Worm (Caenorhabditis elegans) whole organism, late embryonic: ENCODE measurements around the gene Y55F3BR.11.

Experiments used
- C38D4.7 ChIP-seq: fragments of 200-800 bp; sonication (Bioruptor generic); optimal IDR thresholded peaks from 2 replicates; lab custom pipeline; 2018; ENCODE audit warnings: mild to moderate bottlenecking, missing genetic modification characterization, moderate library complexity, missing compliant biosample characterization
- K02D7.2 ChIP-seq: sonication (generic microtip); optimal IDR thresholded peaks from 2 replicates; lab custom pipeline; 2017; ENCODE audit warnings: mild to moderate bottlenecking, missing genetic modification characterization, missing compliant biosample characterization
- ama-1 ChIP-seq: fragments of 150-350 bp; optimal IDR thresholded peaks from 2 replicates; lab custom pipeline; 2014
- ceh-14 ChIP-seq: sonication (generic microtip); optimal IDR thresholded peaks from 2 replicates; lab custom pipeline; 2016; ENCODE audit warnings: missing genotype, missing genetic modification characterization, missing compliant biosample characterization
- ceh-2 ChIP-seq: sonication (generic microtip); optimal IDR thresholded peaks from 2 replicates; lab custom pipeline; 2016; ENCODE audit warnings: missing genotype, missing genetic modification characterization, missing compliant biosample characterization
- ceh-22 ChIP-seq: sonication (generic microtip); optimal IDR thresholded peaks from 2 replicates; lab custom pipeline; 2017; ENCODE audit warnings: missing biosample characterization, missing genetic modification characterization
- ceh-24 ChIP-seq: sonication (generic microtip); optimal IDR thresholded peaks from 2 replicates; lab custom pipeline; 2016; ENCODE audit warnings: mild to moderate bottlenecking, missing genetic modification characterization, missing compliant biosample characterization
- ceh-31 ChIP-seq: sonication (generic microtip); optimal IDR thresholded peaks from 2 replicates; lab custom pipeline; 2016; ENCODE audit warnings: missing genetic modification characterization, missing compliant biosample characterization
- ceh-45 ChIP-seq: fragments of 200-800 bp; sonication (Bioruptor generic); IDR thresholded peaks from 2 replicates; pipeline ENCODE4 v1.3.6; 2022; ENCODE audit warnings: missing genetic modification reagents, missing genetic modification characterization, missing compliant biosample characterization
- ceh-48 ChIP-seq: sonication (generic microtip); optimal IDR thresholded peaks from 2 replicates; lab custom pipeline; 2016; ENCODE audit warnings: missing genetic modification characterization, inconsistent platforms, missing compliant biosample characterization
- ceh-6 ChIP-seq: fragments of 200-800 bp; sonication (Bioruptor generic); optimal IDR thresholded peaks from 2 replicates; lab custom pipeline; 2018; ENCODE audit warnings: mild to moderate bottlenecking, missing genetic modification characterization, missing compliant biosample characterization
- dve-1 ChIP-seq: sonication (generic microtip); optimal IDR thresholded peaks from 2 replicates; lab custom pipeline; 2017; ENCODE audit warnings: antibody characterized with exemption, mild to moderate bottlenecking, missing genetic modification characterization, missing compliant biosample characterization
- elt-2 ChIP-seq: sonication (generic microtip); optimal IDR thresholded peaks from 2 replicates; lab custom pipeline; 2016; ENCODE audit warnings: missing genetic modification reagents, missing genetic modification characterization, missing compliant biosample characterization
- gmeb-2 ChIP-seq: sonication (generic microtip); optimal IDR thresholded peaks from 2 replicates; lab custom pipeline; 2016; ENCODE audit warnings: missing genetic modification characterization, inconsistent platforms, missing compliant biosample characterization
- hlh-15 ChIP-seq: sonication (generic microtip); optimal IDR thresholded peaks from 2 replicates; lab custom pipeline; 2016; ENCODE audit warnings: missing genetic modification characterization, missing compliant biosample characterization
- lin-11 ChIP-seq: fragments of 200-800 bp; sonication (Bioruptor generic); optimal IDR thresholded peaks from 2 replicates; lab custom pipeline; 2018; ENCODE audit warnings: mild to moderate bottlenecking, missing genetic modification characterization, missing compliant biosample characterization
- madf-2 ChIP-seq: sonication (generic microtip); optimal IDR thresholded peaks from 2 replicates; lab custom pipeline; 2017; ENCODE audit warnings: missing genetic modification characterization, missing compliant biosample characterization
- mec-3 ChIP-seq: sonication (generic microtip); optimal IDR thresholded peaks from 2 replicates; lab custom pipeline; 2016; ENCODE audit warnings: borderline replicate concordance, missing genetic modification characterization, missing compliant biosample characterization
- nfya-1 ChIP-seq: sonication (generic microtip); optimal IDR thresholded peaks from 2 replicates; lab custom pipeline; 2017; ENCODE audit warnings: missing genetic modification characterization, mild to moderate bottlenecking, missing compliant biosample characterization, antibody characterized with exemption, moderate library complexity
- nhr-11 ChIP-seq: fragments of 150-350 bp; optimal IDR thresholded peaks from 2 replicates; lab custom pipeline; 2014; ENCODE audit warnings: missing biosample characterization, missing genetic modification characterization
- npax-4 ChIP-seq: sonication (generic microtip); optimal IDR thresholded peaks from 2 replicates; lab custom pipeline; 2016; ENCODE audit warnings: missing genetic modification characterization, missing compliant biosample characterization
- odd-2 ChIP-seq: sonication (generic microtip); optimal IDR thresholded peaks from 2 replicates; lab custom pipeline; 2017; ENCODE audit warnings: antibody characterized with exemption, mild to moderate bottlenecking, missing genetic modification characterization, missing compliant biosample characterization
- pag-3 ChIP-seq: sonication (generic microtip); optimal IDR thresholded peaks from 2 replicates; lab custom pipeline; 2016; ENCODE audit warnings: missing compliant biosample characterization, missing genetic modification characterization, borderline replicate concordance
- pax-1 ChIP-seq: fragments of 150-350 bp; optimal IDR thresholded peaks from 2 replicates; lab custom pipeline; 2014; ENCODE audit warnings: missing biosample characterization, missing genetic modification characterization
- pha-2 ChIP-seq: sonication (generic microtip); optimal IDR thresholded peaks from 2 replicates; lab custom pipeline; 2017; ENCODE audit warnings: mild to moderate bottlenecking, missing genetic modification characterization, missing compliant biosample characterization
- pqm-1 ChIP-seq: sonication (generic microtip); optimal IDR thresholded peaks from 2 replicates; lab custom pipeline; 2016; ENCODE audit warnings: missing genetic modification characterization, missing compliant biosample characterization
- sdc-2 ChIP-seq: sonication (generic microtip); optimal IDR thresholded peaks from 2 replicates; lab custom pipeline; 2016; ENCODE audit warnings: missing genotype, missing genetic modification characterization, missing compliant biosample characterization
- sox-4 ChIP-seq: sonication (generic microtip); optimal IDR thresholded peaks from 2 replicates; lab custom pipeline; 2017; ENCODE audit warnings: mild to moderate bottlenecking, missing genetic modification characterization, inconsistent platforms, missing compliant biosample characterization
- syd-9 ChIP-seq: sonication (generic microtip); optimal IDR thresholded peaks from 2 replicates; lab custom pipeline; 2016; ENCODE audit warnings: mild to moderate bottlenecking, missing genetic modification characterization, moderate library complexity, missing compliant biosample characterization
- tbx-2 ChIP-seq: sonication (generic microtip); optimal IDR thresholded peaks from 2 replicates; lab custom pipeline; 2016; ENCODE audit warnings: missing genetic modification characterization, missing compliant biosample characterization
- tbx-7 ChIP-seq: sonication (generic microtip); optimal IDR thresholded peaks from 2 replicates; lab custom pipeline; 2016; ENCODE audit warnings: missing genotype, missing genetic modification characterization, missing compliant biosample characterization
- ttx-3 ChIP-seq: sonication (generic microtip); optimal IDR thresholded peaks from 2 replicates; lab custom pipeline; 2016; ENCODE audit warnings: missing genetic modification reagents, missing genetic modification characterization, missing compliant biosample characterization
- unc-42 ChIP-seq: sonication (generic microtip); optimal IDR thresholded peaks from 2 replicates; lab custom pipeline; 2016; ENCODE audit warnings: missing genotype, missing genetic modification characterization, missing compliant biosample characterization
- unc-86 ChIP-seq: sonication (generic microtip); optimal IDR thresholded peaks from 2 replicates; lab custom pipeline; 2016; ENCODE audit warnings: missing genetic modification characterization, missing compliant biosample characterization
- zip-5 ChIP-seq: sonication (generic microtip); optimal IDR thresholded peaks from 2 replicates; lab custom pipeline; 2016; ENCODE audit warnings: missing genetic modification characterization, missing compliant biosample characterization
- ztf-16 ChIP-seq: sonication (generic microtip); optimal IDR thresholded peaks from 2 replicates; lab custom pipeline; 2017; ENCODE audit warnings: missing genetic modification characterization, missing compliant biosample characterization

The Y55F3BR.11 gene

DNA sequence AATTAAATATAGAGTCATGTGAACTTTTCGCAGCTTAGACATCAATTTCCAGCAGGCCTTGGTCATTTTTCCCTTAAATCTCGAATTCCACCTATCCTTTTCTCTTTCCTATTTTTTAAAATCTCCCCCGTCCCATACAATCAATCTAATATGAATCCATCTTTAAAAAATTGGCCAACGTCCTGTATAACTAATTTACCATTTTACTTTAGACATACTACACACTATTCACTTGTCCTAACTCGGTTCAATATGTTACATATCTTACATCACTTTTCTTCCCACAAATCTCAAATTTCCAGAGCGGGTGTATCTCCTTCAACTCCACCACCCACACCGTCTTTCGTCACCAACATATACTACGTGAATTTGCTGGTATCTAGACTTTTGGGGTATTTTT lies 9.8 kb upstream of the Y55F3BR.11 start, which contains the start of gene lgc-33:
Gene lgc-33 (plus strand): TSS at position 301 of the 400 bp plus-strand sequence.
- TF ChIP-seq nhr-11 (no peak), pqm-1 (tag; lab: Kevin White, UChicago) (no peak), ttx-3 (no peak), ceh-31 (tag; lab: Kevin White, UChicago) (no peak), gmeb-2 (tag; lab: Kevin White, UChicago) (no peak), ceh-45 (GFP tag; lab: Robert Waterston, UW) (no peak), npax-4 (no peak), ceh-22 (tag; lab: Kevin White, UChicago) (no peak), ceh-24 (tag; lab: Kevin White, UChicago) (no peak), nfya-1 (tag; lab: Kevin White, UChicago) (no peak), pax-1 (tag; lab: Kevin White, UChicago) (no peak), madf-2 (tag; lab: Kevin White, UChicago) (no peak), unc-42 (tag; lab: Kevin White, UChicago) (no peak), C38D4.7 (GFP tag; lab: Kevin White, UChicago) (no peak), mec-3 (no peak), lin-11 (tag; lab: Kevin White, UChicago) (no peak), dve-1 (tag; lab: Kevin White, UChicago) (no peak), ama-1 (lab: Kevin White, UChicago) (no peak), odd-2 (tag; lab: Kevin White, UChicago) (no peak), ceh-14 (tag; lab: Kevin White, UChicago) (no peak)

- no peak for TF ChIP-seq tbx-7 (tag; lab: Kevin White, UChicago)
- TF ChIP-seq ztf-16 (tag; lab: Kevin White, UChicago) = no peak
- no peak for TF ChIP-seq ceh-2 (tag; lab: Kevin White, UChicago)
- no peak for TF ChIP-seq hlh-15 (tag; lab: Kevin White, UChicago)
- TF ChIP-seq K02D7.2 = no peak
- TF ChIP-seq tbx-2 (tag; lab: Kevin White, UChicago) = no peak
- no peak for TF ChIP-seq nfya-1 (tag; lab: Kevin White, UChicago)
- no peak for TF ChIP-seq zip-5 (tag; lab: Kevin White, UChicago)
- TF ChIP-seq syd-9 = no peak
- TF ChIP-seq odd-2 (tag; lab: Kevin White, UChicago) = no peak
- no peak for TF ChIP-seq pha-2 (tag; lab: Kevin White, UChicago)
- no peak for TF ChIP-seq unc-86 (tag; lab: Kevin White, UChicago)
- no peak for TF ChIP-seq npax-4
- no peak for TF ChIP-seq sox-4 (tag; lab: Kevin White, UChicago)
Measured at ce11 chrIV:848207-848606, 6.8 kb upstream of the Y55F3BR.11 start.

DNA sequence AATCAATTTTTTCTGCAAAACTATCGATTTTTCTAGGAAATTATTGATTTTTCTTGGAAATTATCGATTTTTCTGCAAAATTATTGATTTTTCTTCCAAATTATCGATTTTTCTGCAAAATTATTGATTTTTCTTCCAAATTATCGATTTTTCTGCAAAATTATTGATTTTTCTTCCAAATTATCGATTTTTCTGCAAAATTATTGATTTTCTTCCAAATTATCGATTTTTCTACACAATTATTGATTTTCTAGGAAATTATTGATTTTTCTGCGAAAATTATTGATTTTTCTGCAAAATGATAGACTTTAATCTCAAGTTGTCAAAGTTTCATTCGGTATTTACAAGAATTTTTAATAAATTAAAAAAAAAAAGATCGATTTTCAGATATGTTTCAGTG lies 6.1 kb upstream of the Y55F3BR.11 start:
- peak; percentile 85 for TF ChIP-seq ceh-48 (tag; lab: Kevin White, UChicago)

- TF ChIP-seq ceh-31 (tag; lab: Kevin White, UChicago) (no peak), sdc-2 (tag; lab: Kevin White, UChicago) (no peak), pag-3 (no peak), elt-2 (peak; percentile 47), pha-2 (tag; lab: Kevin White, UChicago) (no peak)
Measured at ce11 chrIV:855483-855882, 464 bp downstream of the Y55F3BR.11 start.

- peak; percentile 93 for TF ChIP-seq dve-1 (tag; lab: Kevin White, UChicago)
- no peak for TF ChIP-seq ceh-6
Measured at ce11 chrIV:856038-856437, 1.0 kb downstream of the Y55F3BR.11 start.
